Worm (Caenorhabditis elegans): ENCODE data around the gene flp-5.

ce11 chrX:8527950-8528349 lies at the start of gene flp-5:
- TF ChIP-seq F26F4.8 (GFP tag; conservative IDR thresholded peaks at IDR 0.05) (no peak), ama-1 (optimal IDR thresholded peaks at IDR 0.05) (no peak), spr-3 (GFP tag; optimal IDR thresholded peaks at IDR 0.05) (no peak)
